Fruit fly (Drosophila melanogaster): ENCODE results near the gene Mks1.

DNA sequence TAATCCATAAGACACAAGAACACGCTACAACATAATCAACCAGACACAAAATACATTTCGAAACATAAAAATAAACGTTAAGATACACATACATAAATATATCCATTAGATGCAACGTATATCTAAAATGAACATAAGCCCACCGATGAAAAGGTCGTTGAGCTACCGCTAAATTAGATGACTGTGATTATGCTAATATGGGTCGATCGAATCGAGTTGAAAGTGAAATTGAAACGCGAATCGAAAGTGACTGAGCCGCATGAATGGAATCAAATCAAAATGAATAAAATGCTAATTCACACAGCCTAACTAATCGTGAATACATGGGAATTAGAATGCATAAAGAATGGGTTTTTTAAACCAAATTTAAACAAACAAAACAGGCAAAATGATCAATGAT is 40.5 kb downstream of the Mks1 start:
- no peak for TF ChIP-seq CTCF (optimal IDR thresholded peaks at IDR 0.05)
- no peak for TF ChIP-seq CG8478 (optimal IDR thresholded peaks at IDR 0.05)

All from S2 (cell line).